Fruit fly (Drosophila melanogaster): ENCODE measurements around the gene BigH1.

BigH1 gene

dm6 chr3R:14625215-14626156, 37.8 kb upstream of the BigH1 start, which contains the start of the genes put and His4r:
TSS of gene put (minus strand) at chr3R:14625703.
TSS of gene His4r (plus strand) at chr3R:14625755.
- TF ChIP-seq pros (GFP tag; optimal IDR thresholded peaks at IDR 0.05) (peak; percentile 13), Med (GFP tag) (peak; percentile 91), Meics (GFP tag; optimal IDR thresholded peaks at IDR 0.05) (peak; percentile 48), ems (GFP tag; optimal IDR thresholded peaks at IDR 0.05) (no peak), CG7928 (GFP tag; optimal IDR thresholded peaks at IDR 0.05) (peak; percentile 87), crp (GFP tag; optimal IDR thresholded peaks at IDR 0.05) (peak in 1 of 2 experiments; percentile 23), Fer3 (tag; optimal IDR thresholded peaks at IDR 0.05) (no peak), CG33213 (GFP tag; optimal IDR thresholded peaks at IDR 0.05) (peak; percentile 66), CG3281 (GFP tag; optimal IDR thresholded peaks at IDR 0.05) (no peak), sqz (GFP tag; optimal IDR thresholded peaks at IDR 0.05) (peak; percentile 47), MESR4 (GFP tag; optimal IDR thresholded peaks at IDR 0.05) (peak; percentile 87), cg (GFP tag; optimal IDR thresholded peaks at IDR 0.05) (peak; percentile 84), Oaz (GFP tag; IDR thresholded peaks at IDR 0.05) (no peak), Myb (GFP tag; optimal IDR thresholded peaks at IDR 0.05) (peak; percentile 30), stwl (tag; optimal IDR thresholded peaks at IDR 0.05) (peak; percentile 70), gro (GFP tag; optimal IDR thresholded peaks at IDR 0.05) (peak; percentile 45), Hsf (GFP tag; optimal IDR thresholded peaks at IDR 0.05) (peak; percentile 6), HmgZ (tag; optimal IDR thresholded peaks at IDR 0.05) (peak; percentile 52), gfzf (GFP tag; optimal IDR thresholded peaks at IDR 0.05) (peak; percentile 95), CG17186 (GFP tag; optimal IDR thresholded peaks at IDR 0.05) (peak; percentile 91), Xrp1 (GFP tag; IDR thresholded peaks at IDR 0.05) (0 out of 2 replicates have a peak, but pooled peaks have one; percentile 16), D19B (GFP tag; optimal IDR thresholded peaks at IDR 0.05) (peak; percentile 74), NC2β (GFP tag; optimal IDR thresholded peaks at IDR 0.05) (peak; percentile 56), D19A (tag; optimal IDR thresholded peaks at IDR 0.05) (peak; percentile 7), CG12769 (tag; optimal IDR thresholded peaks at IDR 0.05) (peak; percentile 45), CG18764 (GFP tag; optimal IDR thresholded peaks at IDR 0.05) (peak; percentile 4), kah (GFP tag; optimal IDR thresholded peaks at IDR 0.05) (peak; percentile 20), Bgb (GFP tag; IDR thresholded peaks at IDR 0.05; ENCODE audit: partially characterized antibody) (peak; percentile 70; the same call in 1 of the 2 replicates), ERR (GFP tag; optimal IDR thresholded peaks at IDR 0.05) (peak; percentile 31), dpn (GFP tag; optimal IDR thresholded peaks at IDR 0.05) (peak in 1 of 2 experiments; percentile 35), CG14710 (tag; optimal IDR thresholded peaks at IDR 0.05) (peak; percentile 52), nmo (GFP tag; optimal IDR thresholded peaks at IDR 0.05) (peak; percentile 59), CG1792 (GFP tag; optimal IDR thresholded peaks at IDR 0.05) (peak; percentile 8), knrl (GFP tag; IDR thresholded peaks at IDR 0.05; ENCODE audit: partially characterized antibody) (peak; percentile 51; the same call in 2 of the 3 replicates), tna (GFP tag; IDR thresholded peaks at IDR 0.05; ENCODE audit: partially characterized antibody) (peak; percentile 62), Antp (GFP tag; optimal IDR thresholded peaks at IDR 0.05) (no peak), CG12659 (GFP tag; optimal IDR thresholded peaks at IDR 0.05) (peak; percentile 81), YL-1 (GFP tag; optimal IDR thresholded peaks at IDR 0.05) (peak; percentile 92), her (GFP tag; optimal IDR thresholded peaks at IDR 0.05) (peak; percentile 16), pho (GFP tag; optimal IDR thresholded peaks at IDR 0.05) (no peak), BEAF-32 (GFP tag; optimal IDR thresholded peaks at IDR 0.05) (peak; percentile 69), chn (GFP tag; optimal IDR thresholded peaks at IDR 0.05) (peak; percentile 43), nerfin-2 (GFP tag; IDR thresholded peaks at IDR 0.05; ENCODE audit: partially characterized antibody) (peak; percentile 20; the same call in 1 of the 2 replicates), dm (GFP tag; optimal IDR thresholded peaks at IDR 0.05) (peak; percentile 37), CG14860 (GFP tag; IDR thresholded peaks at IDR 0.05; ENCODE audit: partially characterized antibody) (0 out of 3 replicates have a peak, but pooled peaks have one; percentile 40), Xbp1 (GFP tag; optimal IDR thresholded peaks at IDR 0.05) (peak; percentile 21), CkIIα-i1 (GFP tag; IDR thresholded peaks at IDR 0.05) (no peak)

Measured in whole organism, embryonic.